Worm (Caenorhabditis elegans) whole organism, L3 larva: ENCODE results near the gene srbc-23.

ENCODE experiments used
- R02D3.7 ChIP-seq: fragments of 150-350 bp; optimal IDR thresholded peaks from 2 replicates; lab custom pipeline; 2014; ENCODE audit warnings: missing biosample characterization, missing genetic modification characterization
- egl-27 ChIP-seq: sonication (generic microtip); optimal IDR thresholded peaks from 4 replicates; lab custom pipeline; 2017; ENCODE audit warnings: missing biosample characterization, missing genetic modification reagents, missing genetic modification characterization
- eor-1 ChIP-seq, 2 experiments: fragments of 150-350 bp; optimal IDR thresholded peaks; 2 replicates each; lab custom pipeline; 2014 to 2018; ENCODE audit warnings: missing biosample characterization in 2 of 2, missing genetic modification characterization in 2 of 2
- nhr-23 ChIP-seq: fragments of 150-350 bp; optimal IDR thresholded peaks from 2 replicates; lab custom pipeline; 2014; ENCODE audit warnings: missing biosample characterization, missing genetic modification reagents, missing genetic modification characterization
- nhr-28 ChIP-seq: fragments of 150-350 bp; optimal IDR thresholded peaks from 2 replicates; lab custom pipeline; 2014; ENCODE audit warnings: missing biosample characterization, missing genetic modification characterization
- pqm-1 ChIP-seq: fragments of 150-350 bp; optimal IDR thresholded peaks from 2 replicates; lab custom pipeline; 2017; ENCODE audit warnings: missing biosample characterization, missing genetic modification characterization, inconsistent platforms
- sea-2 ChIP-seq: fragments of 150-350 bp; sonication (generic microtip); optimal IDR thresholded peaks from 4 replicates; lab custom pipeline; 2014; ENCODE audit warnings: missing biosample characterization, missing genetic modification reagents, missing genetic modification characterization
- snpc-4 ChIP-seq: fragments of 150-350 bp; optimal IDR thresholded peaks from 2 replicates; lab custom pipeline; 2014; ENCODE audit warnings: missing biosample characterization, missing genetic modification characterization
- ztf-4 ChIP-seq: fragments of 150-350 bp; optimal IDR thresholded peaks from 2 replicates; lab custom pipeline; 2014; ENCODE audit warnings: missing biosample characterization, missing genetic modification characterization

DNA sequence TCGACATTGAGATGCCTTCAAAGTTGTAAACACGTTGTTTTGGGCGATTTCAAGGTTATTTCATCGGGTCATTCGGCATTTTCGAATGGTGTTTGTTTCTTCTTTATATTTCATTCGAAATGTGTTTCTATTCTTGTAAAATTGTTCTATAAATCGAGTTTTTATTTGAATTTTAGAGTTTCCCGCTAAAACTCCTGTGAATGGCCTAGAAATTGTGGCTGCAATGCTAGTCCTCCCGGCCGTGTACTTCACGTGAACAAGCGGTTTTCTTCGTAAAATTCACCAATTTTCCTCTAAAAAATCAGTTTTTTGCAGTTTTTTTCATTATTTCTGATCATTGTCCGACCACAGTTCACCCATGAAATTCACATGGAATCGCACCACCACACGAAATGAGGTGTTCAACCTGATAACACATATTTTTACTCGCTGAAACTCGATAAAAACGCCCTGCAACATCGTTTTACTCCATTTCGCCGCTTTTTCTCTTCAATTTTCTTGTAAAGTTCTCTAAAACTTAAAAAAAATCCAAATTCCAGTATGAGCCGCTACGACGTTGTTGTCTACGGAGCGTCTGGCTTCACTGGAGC, 26.3 kb upstream of the srbc-23 start, which contains the start of gene ldp-1:
- TF ChIP-seq nhr-28 (tag; lab: Kevin White, UChicago) = no peak
- peak; percentile 25 for TF ChIP-seq pqm-1
- TF ChIP-seq R02D3.7 = peak; percentile 6
- TF ChIP-seq nhr-23 (tag; lab: Kevin White, UChicago) = peak; percentile 55
- TF ChIP-seq snpc-4 (tag; lab: Kevin White, UChicago) = peak; percentile 30
- TF ChIP-seq ztf-4 (tag; lab: Kevin White, UChicago) = no peak
- TF ChIP-seq eor-1 (tag; optimal IDR thresholded peaks at IDR 0.05; lab: Kevin White, UChicago) = peak in 1 of 2 experiments; percentile 44
- no peak for TF ChIP-seq sea-2 (GFP tag; lab: Kevin White, UChicago)
- TF ChIP-seq egl-27 (tag; lab: Kevin White, UChicago) = no peak
